Fruit fly (Drosophila melanogaster): ENCODE measurements around the gene Spp.

Spp gene

dm6 chr2L:501622-502021 lies 42.8 kb downstream of the Spp start:
- TF ChIP-seq sens (GFP tag) (peak; percentile 8), slou (GFP tag; optimal IDR thresholded peaks at IDR 0.05) (no peak), Med (GFP tag) (peak; percentile 47), Side (GFP tag; optimal IDR thresholded peaks at IDR 0.05) (no peak), aop (GFP tag; IDR thresholded peaks at IDR 0.05) (no peak), Hmx (GFP tag; optimal IDR thresholded peaks at IDR 0.05) (no peak), gro (GFP tag; optimal IDR thresholded peaks at IDR 0.05) (no peak), nerfin-1 (tag; optimal IDR thresholded peaks at IDR 0.05) (no peak), Trl (optimal IDR thresholded peaks at IDR 0.05) (peak in 1 of 2 experiments; percentile 24), Trl (GFP tag; optimal IDR thresholded peaks at IDR 0.05) (no peak)

dm6 chr2L:499939-500338 lies 44.5 kb downstream of the Spp start:
- TF ChIP-seq Med (GFP tag) (peak; percentile 26), CG7928 (GFP tag; optimal IDR thresholded peaks at IDR 0.05) (no peak), Dref (GFP tag; IDR thresholded peaks at IDR 0.05) (no peak), YL-1 (GFP tag; optimal IDR thresholded peaks at IDR 0.05) (no peak), CG8765 (GFP tag; IDR thresholded peaks at IDR 0.05) (0 out of 2 replicates have a peak, but pooled peaks have one; percentile 23), CG6175 (GFP tag; IDR thresholded peaks at IDR 0.05) (0 out of 3 replicates have a peak, but pooled peaks have one; percentile 42), bbx (GFP tag; IDR thresholded peaks at IDR 0.05; ENCODE audit: partially characterized antibody) (peak; percentile 6; the same call in 1 of the 2 replicates), lov (optimal IDR thresholded peaks at IDR 0.05) (no peak), lov (GFP tag; IDR thresholded peaks at IDR 0.05) (no peak), D (optimal IDR thresholded peaks at IDR 0.05) (no peak), D (GFP tag; optimal IDR thresholded peaks at IDR 0.05) (no peak), Ets65A (GFP tag) (peak; percentile 6), toy (GFP tag; IDR thresholded peaks at IDR 0.05) (no peak), cato (GFP tag; optimal IDR thresholded peaks at IDR 0.05; ENCODE audit: borderline replicate concordance) (no peak), usp (GFP tag; optimal IDR thresholded peaks at IDR 0.05) (no peak), Dip2 (GFP tag; IDR thresholded peaks at IDR 0.05) (no peak), stc (GFP tag; IDR thresholded peaks at IDR 0.05) (no peak)

- TF ChIP-seq CG7357 (GFP tag; IDR thresholded peaks at IDR 0.05) = no peak
- peak; percentile 37 for TF ChIP-seq sug (tag; optimal IDR thresholded peaks at IDR 0.05)
- no peak for TF ChIP-seq C15 (GFP tag; IDR thresholded peaks at IDR 0.05)
- 0 out of 2 replicates have a peak, but pooled peaks have one; percentile 11 for TF ChIP-seq Nf-YA (GFP tag; IDR thresholded peaks at IDR 0.05)
- TF ChIP-seq CG10462 (GFP tag; optimal IDR thresholded peaks at IDR 0.05) = no peak
- TF ChIP-seq grn (GFP tag; optimal IDR thresholded peaks at IDR 0.05) = peak; percentile 90
- no peak for TF ChIP-seq CG32772 (GFP tag; IDR thresholded peaks at IDR 0.05)
- TF ChIP-seq pros (GFP tag; optimal IDR thresholded peaks at IDR 0.05) = no peak
- peak; percentile 74 for TF ChIP-seq crol (GFP tag; IDR thresholded peaks at IDR 0.05)
- TF ChIP-seq CG8924 (tag; optimal IDR thresholded peaks at IDR 0.05) = no peak
- TF ChIP-seq CG13123 (GFP tag; optimal IDR thresholded peaks at IDR 0.05) = no peak
- TF ChIP-seq ERR (GFP tag; optimal IDR thresholded peaks at IDR 0.05) = no peak
- no peak for TF ChIP-seq CG12071 (GFP tag; optimal IDR thresholded peaks at IDR 0.05)
- peak; percentile 55; the same call in 1 of the 4 replicates for TF ChIP-seq chinmo (GFP tag; IDR thresholded peaks at IDR 0.05; ENCODE audit: partially characterized antibody)
- no peak for TF ChIP-seq CG17361 (GFP tag; IDR thresholded peaks at IDR 0.05)
- no peak for TF ChIP-seq H15 (GFP tag; IDR thresholded peaks at IDR 0.05)
- no peak for TF ChIP-seq CG4404 (GFP tag; IDR thresholded peaks at IDR 0.05)
- TF ChIP-seq CG12299 (tag; optimal IDR thresholded peaks at IDR 0.05) = no peak
- no peak for TF ChIP-seq Deaf1 (tag; optimal IDR thresholded peaks at IDR 0.05)
- TF ChIP-seq MBD-R2 (GFP tag; IDR thresholded peaks at IDR 0.05) = 0 out of 2 replicates have a peak, but pooled peaks have one; percentile 1
- no peak for TF ChIP-seq CG1792 (GFP tag; optimal IDR thresholded peaks at IDR 0.05)
- TF ChIP-seq dm (GFP tag; optimal IDR thresholded peaks at IDR 0.05) = no peak
- no peak for TF ChIP-seq CG6765 (GFP tag; optimal IDR thresholded peaks at IDR 0.05)
- no peak for TF ChIP-seq Bdp1 (GFP tag; optimal IDR thresholded peaks at IDR 0.05)
- TF ChIP-seq Hand (GFP tag; optimal IDR thresholded peaks at IDR 0.05) = no peak
- TF ChIP-seq az2 (GFP tag; optimal IDR thresholded peaks at IDR 0.05) = no peak
- TF ChIP-seq Fer1 (GFP tag; optimal IDR thresholded peaks at IDR 0.05) = no peak
Measured at dm6 chr2L:498474-498821, 46.0 kb downstream of the Spp start.

All from whole organism, embryonic.